Worm (Caenorhabditis elegans) whole organism, L4 larva: ENCODE results near the gene srw-42.
A peak's percentile ranks its signal among the peaks of the same experiment; 100 is the strongest.

ENCODE experiments used
- D1046.2 ChIP-seq: fragments of 200-800 bp; sonication (Bioruptor generic); IDR thresholded peaks from 2 replicates; pipeline ENCODE4 v1.3.6; 2022; ENCODE audit warnings: missing genetic modification characterization, missing compliant biosample characterization
- ceh-82 ChIP-seq: sonication (generic microtip); optimal IDR thresholded peaks from 2 replicates; lab custom pipeline; 2017; ENCODE audit warnings: missing biosample characterization, missing genetic modification characterization
- cey-2 ChIP-seq: sonication (generic microtip); optimal IDR thresholded peaks from 3 replicates; lab custom pipeline; 2017; ENCODE audit warnings: missing genetic modification characterization, mild to moderate bottlenecking, missing compliant biosample characterization, antibody characterized with exemption, borderline replicate concordance; ENCODE audit not compliant: insufficient read depth
- ctbp-1 ChIP-seq: fragments of 200-800 bp; sonication (Bioruptor generic); IDR thresholded peaks from 2 replicates; pipeline ENCODE4 v1.3.6; 2022; ENCODE audit warnings: missing genetic modification reagents, missing genetic modification characterization, missing compliant biosample characterization
- dmd-6 ChIP-seq: fragments of 200-800 bp; sonication (Bioruptor generic); IDR thresholded peaks from 2 replicates; pipeline ENCODE4 v1.3.6; 2022; ENCODE audit warnings: missing genetic modification reagents, missing genetic modification characterization, missing compliant biosample characterization
- fos-1 ChIP-seq: fragments of 150-350 bp; optimal IDR thresholded peaks from 2 replicates; lab custom pipeline; 2014; ENCODE audit warnings: missing biosample characterization, missing genetic modification characterization
- hif-1 ChIP-seq, 2 experiments: sonication (generic microtip); optimal IDR thresholded peaks; 2 replicates each; lab custom pipeline; 2016 to 2017; ENCODE audit warnings: missing compliant biosample characterization in 2 of 2, missing genetic modification characterization in 2 of 2, missing genetic modification reagents in 2 of 2, missing genotype in 2 of 2, mild to moderate bottlenecking in 1 of 2
- hlh-11 ChIP-seq: fragments of 200-800 bp; sonication (Bioruptor generic); optimal IDR thresholded peaks from 2 replicates; lab custom pipeline; 2018; ENCODE audit warnings: mild to moderate bottlenecking, missing genetic modification characterization, missing compliant biosample characterization
- lin-38 ChIP-seq: fragments of 200-800 bp; sonication (Bioruptor generic); IDR thresholded peaks from 2 replicates; pipeline ENCODE4 v1.3.6; 2022; ENCODE audit warnings: missing genetic modification reagents, missing genetic modification characterization, missing compliant biosample characterization
- lin-39 ChIP-seq: fragments of 150-350 bp; optimal IDR thresholded peaks from 2 replicates; lab custom pipeline; 2014; ENCODE audit warnings: missing biosample characterization, missing genetic modification reagents, missing genetic modification characterization
- zfp-2 ChIP-seq: sonication (generic microtip); optimal IDR thresholded peaks from 2 replicates; lab custom pipeline; 2016; ENCODE audit warnings: mild to moderate bottlenecking, missing genetic modification characterization, missing compliant biosample characterization

Gene srw-42

ce11 chrV:16645201-16645940, 48.3 kb downstream of the srw-42 start, which contains the start of gene W06G6.17 (continued):
- peak; percentile 28; the same call in 1 of the 2 replicates for TF ChIP-seq dmd-6
- no peak for TF ChIP-seq D1046.2 (GFP tag; lab: Robert Waterston, UW)
- no peak for TF ChIP-seq lin-39
- TF ChIP-seq hif-1 (tag; optimal IDR thresholded peaks at IDR 0.05; lab: Kevin White, UChicago) = no peak
- TF ChIP-seq fos-1 (tag; lab: Kevin White, UChicago) = no peak
- no peak for TF ChIP-seq cey-2 (tag; lab: Kevin White, UChicago)
- TF ChIP-seq lin-38 (GFP tag; lab: Robert Waterston, UW) = no peak
- TF ChIP-seq ctbp-1 (GFP tag; lab: Robert Waterston, UW) = no peak
- TF ChIP-seq hlh-11 (tag; lab: Kevin White, UChicago) = no peak

- TF ChIP-seq zfp-2 (tag; lab: Kevin White, UChicago) = no peak
- TF ChIP-seq ceh-82 = no peak
- no peak for TF ChIP-seq dmd-6
Observed at ce11 chrV:16643558-16643957, 50.1 kb downstream of the srw-42 start, which contains the start of gene srw-77. srw-77 (minus strand) TSS chrV:16643658.
